Worm (Caenorhabditis elegans) whole organism, L3 larva: Measurements from ENCODE around the gene srxa-18.

Experiments
- R02D3.7 ChIP-seq: fragments of 150-350 bp; optimal IDR thresholded peaks from 2 replicates; lab custom pipeline; 2014; ENCODE audit warnings: missing biosample characterization, missing genetic modification characterization
- ZK546.5 ChIP-seq: sonication (generic microtip); optimal IDR thresholded peaks from 2 replicates; lab custom pipeline; 2017; ENCODE audit warnings: missing biosample characterization, missing genetic modification characterization
- aly-2 ChIP-seq: fragments of 150-350 bp; optimal IDR thresholded peaks from 2 replicates; lab custom pipeline; 2014; ENCODE audit warnings: missing biosample characterization, missing genetic modification characterization
- ceh-28 ChIP-seq: fragments of 150-350 bp; optimal IDR thresholded peaks from 2 replicates; lab custom pipeline; 2014; ENCODE audit warnings: missing biosample characterization, missing genetic modification reagents, missing genetic modification characterization
- ceh-82 ChIP-seq: fragments of 150-350 bp; optimal IDR thresholded peaks from 2 replicates; lab custom pipeline; 2014; ENCODE audit warnings: missing biosample characterization, missing genetic modification characterization
- ceh-9 ChIP-seq: sonication (generic microtip); optimal IDR thresholded peaks from 2 replicates; lab custom pipeline; 2018; ENCODE audit warnings: missing biosample characterization, missing genetic modification characterization
- egl-27 ChIP-seq: sonication (generic microtip); optimal IDR thresholded peaks from 4 replicates; lab custom pipeline; 2017; ENCODE audit warnings: missing biosample characterization, missing genetic modification reagents, missing genetic modification characterization
- egl-5 ChIP-seq: fragments of 150-350 bp; optimal IDR thresholded peaks from 2 replicates; lab custom pipeline; 2017; ENCODE audit warnings: missing biosample characterization, missing genetic modification reagents, missing genetic modification characterization, inconsistent platforms
- elt-2 ChIP-seq: sonication (generic microtip); optimal IDR thresholded peaks from 2 replicates; lab custom pipeline; 2016; ENCODE audit warnings: missing genetic modification reagents, mild to moderate bottlenecking, missing genetic modification characterization, missing compliant biosample characterization
- elt-3 ChIP-seq, 3 experiments: fragments of 150-350 bp in 1 of 3; sonication (generic microtip) in 2 of 3; optimal IDR thresholded peaks; 2 replicates in 2 of 3; 4 replicates in 1 of 3; lab custom pipeline; 2014 to 2017; ENCODE audit warnings: missing biosample characterization in 3 of 3, missing genetic modification characterization in 3 of 3
- jun-1 ChIP-seq: fragments of 150-350 bp; optimal IDR thresholded peaks from 2 replicates; lab custom pipeline; 2014; ENCODE audit warnings: missing biosample characterization, missing genetic modification reagents, missing genetic modification characterization
- lin-15B ChIP-seq: fragments of 150-350 bp; optimal IDR thresholded peaks from 2 replicates; lab custom pipeline; 2014; ENCODE audit warnings: missing biosample characterization, missing genetic modification characterization
- mdl-1 ChIP-seq: fragments of 150-350 bp; optimal IDR thresholded peaks from 2 replicates; lab custom pipeline; 2014; ENCODE audit warnings: missing biosample characterization, missing genetic modification characterization
- mml-1 ChIP-seq: fragments of 150-350 bp; sonication (generic microtip); optimal IDR thresholded peaks from 3 replicates; lab custom pipeline; 2014; ENCODE audit warnings: missing biosample characterization, missing genetic modification characterization
- nfya-1 ChIP-seq: sonication (generic microtip); optimal IDR thresholded peaks from 2 replicates; lab custom pipeline; 2017; ENCODE audit warnings: missing genetic modification characterization, mild to moderate bottlenecking, missing compliant biosample characterization, antibody characterized with exemption, moderate library complexity; ENCODE audit not compliant: insufficient read depth
- nhr-11 ChIP-seq: fragments of 150-350 bp; optimal IDR thresholded peaks from 2 replicates; lab custom pipeline; 2014; ENCODE audit warnings: missing biosample characterization, missing genetic modification characterization
- nhr-12 ChIP-seq: fragments of 150-350 bp; optimal IDR thresholded peaks from 2 replicates; lab custom pipeline; 2014; ENCODE audit warnings: missing biosample characterization, missing genetic modification characterization
- nhr-23 ChIP-seq: fragments of 150-350 bp; optimal IDR thresholded peaks from 2 replicates; lab custom pipeline; 2014; ENCODE audit warnings: missing biosample characterization, missing genetic modification reagents, missing genetic modification characterization
- nhr-43 ChIP-seq: sonication (generic microtip); optimal IDR thresholded peaks from 2 replicates; lab custom pipeline; 2016; ENCODE audit warnings: mild to moderate bottlenecking, missing genetic modification characterization, missing compliant biosample characterization; ENCODE audit not compliant: poor library complexity, severe bottlenecking
- nhr-67 ChIP-seq: fragments of 150-350 bp; optimal IDR thresholded peaks from 2 replicates; lab custom pipeline; 2014; ENCODE audit warnings: missing biosample characterization, missing genetic modification characterization
- nhr-76 ChIP-seq: fragments of 150-350 bp; sonication (generic microtip); optimal IDR thresholded peaks from 5 replicates; lab custom pipeline; 2014; ENCODE audit warnings: missing biosample characterization, missing genetic modification characterization
- nhr-77 ChIP-seq: fragments of 150-350 bp; optimal IDR thresholded peaks from 2 replicates; lab custom pipeline; 2014; ENCODE audit warnings: missing biosample characterization, missing genetic modification characterization
- pqm-1 ChIP-seq: fragments of 150-350 bp; optimal IDR thresholded peaks from 2 replicates; lab custom pipeline; 2017; ENCODE audit warnings: missing biosample characterization, missing genetic modification characterization, inconsistent platforms
- skn-1 ChIP-seq: fragments of 150-350 bp; optimal IDR thresholded peaks from 2 replicates; lab custom pipeline; 2014; ENCODE audit warnings: missing biosample characterization, missing genetic modification characterization
- snpc-4 ChIP-seq: fragments of 150-350 bp; optimal IDR thresholded peaks from 2 replicates; lab custom pipeline; 2014; ENCODE audit warnings: missing biosample characterization, missing genetic modification characterization
- tbx-2 ChIP-seq: sonication (generic microtip); optimal IDR thresholded peaks from 2 replicates; lab custom pipeline; 2016; ENCODE audit warnings: mild to moderate bottlenecking, missing genetic modification characterization, missing compliant biosample characterization
- unc-39 ChIP-seq: sonication (generic microtip); optimal IDR thresholded peaks from 4 replicates; lab custom pipeline; 2017; ENCODE audit warnings: missing biosample characterization, missing genetic modification characterization
- unc-62 ChIP-seq: fragments of 150-350 bp; sonication (generic microtip); optimal IDR thresholded peaks from 4 replicates; lab custom pipeline; 2014; ENCODE audit warnings: missing biosample characterization, missing genetic modification reagents, missing genetic modification characterization
- ztf-11 ChIP-seq: fragments of 150-350 bp; optimal IDR thresholded peaks from 2 replicates; lab custom pipeline; 2014; ENCODE audit warnings: missing biosample characterization, missing genetic modification characterization
- ztf-4 ChIP-seq: fragments of 150-350 bp; optimal IDR thresholded peaks from 2 replicates; lab custom pipeline; 2014; ENCODE audit warnings: missing biosample characterization, missing genetic modification characterization

srxa-18 gene

DNA sequence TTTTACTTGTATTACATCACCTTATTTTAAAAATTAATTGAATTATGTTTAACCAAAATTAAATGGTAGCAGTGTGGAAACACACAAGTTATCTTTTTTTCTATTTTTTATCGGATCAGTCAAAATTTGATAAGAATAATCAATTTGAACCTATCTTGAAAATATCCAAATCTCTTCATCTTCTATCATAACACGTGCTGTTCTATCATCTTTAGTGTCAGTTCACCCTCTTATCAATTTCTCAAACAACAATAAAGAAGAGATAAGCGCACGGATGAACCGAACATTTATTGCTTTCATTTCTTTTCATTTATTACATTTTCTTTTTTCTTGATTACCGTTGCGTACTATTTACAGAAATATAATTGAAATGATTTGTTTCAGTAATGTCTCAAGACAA, 33.7 kb downstream of the srxa-18 start, which contains the start of gene R04B5.5:
Gene R04B5.5, plus strand, starts transcription at position 378 of the 400 bp plus-strand sequence.
- TF ChIP-seq jun-1 (tag; lab: Kevin White, UChicago) (peak; percentile 39), pqm-1 (tag; lab: Kevin White, UChicago) (peak; percentile 81), mml-1 (tag; lab: Kevin White, UChicago) (no peak), snpc-4 (tag; lab: Kevin White, UChicago) (no peak), ztf-4 (peak; percentile 61), ceh-9 (tag; lab: Kevin White, UChicago) (no peak), mdl-1 (tag; lab: Kevin White, UChicago) (peak; percentile 18), R02D3.7 (tag; lab: Kevin White, UChicago) (no peak), aly-2 (tag; lab: Kevin White, UChicago) (no peak), ZK546.5 (tag; lab: Kevin White, UChicago) (no peak), nhr-43 (tag; lab: Kevin White, UChicago) (peak; percentile 59), unc-39 (tag; lab: Kevin White, UChicago) (no peak), nhr-23 (tag; lab: Kevin White, UChicago) (peak; percentile 60), elt-3 (tag; optimal IDR thresholded peaks at IDR 0.05; lab: Kevin White, UChicago) (peak in 1 of 3 experiments; percentile 71), ceh-28 (tag; lab: Kevin White, UChicago) (peak; percentile 2), nhr-76 (tag; lab: Kevin White, UChicago) (peak; percentile 62), elt-2 (peak; percentile 91), ztf-11 (tag; lab: Kevin White, UChicago) (no peak), egl-5 (no peak), egl-27 (tag; lab: Kevin White, UChicago) (no peak)

DNA sequence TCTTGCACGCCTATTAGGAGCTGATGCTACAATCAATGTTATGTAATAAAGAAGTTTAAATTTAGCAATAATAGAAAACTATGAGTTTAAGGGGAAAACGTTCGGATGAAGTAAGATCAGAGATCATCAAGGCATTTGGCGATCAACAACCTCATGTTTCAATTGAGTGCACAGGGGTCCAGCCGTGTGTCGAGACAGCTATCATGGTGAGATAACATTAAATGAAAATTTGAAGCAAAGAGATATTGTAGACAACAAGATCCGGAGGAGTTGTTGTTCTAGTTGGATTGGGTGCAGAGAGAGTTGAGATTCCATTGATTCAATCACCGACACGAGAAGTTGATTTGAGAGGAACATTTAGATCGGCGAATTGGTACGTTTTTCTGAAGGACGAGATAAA, 34.7 kb downstream of the srxa-18 start:
- TF ChIP-seq tbx-2 (tag; lab: Kevin White, UChicago) (no peak), nhr-76 (tag; lab: Kevin White, UChicago) (peak; percentile 35)
- TF ChIP-seq, all 47 proteins: peak for 1

DNA sequence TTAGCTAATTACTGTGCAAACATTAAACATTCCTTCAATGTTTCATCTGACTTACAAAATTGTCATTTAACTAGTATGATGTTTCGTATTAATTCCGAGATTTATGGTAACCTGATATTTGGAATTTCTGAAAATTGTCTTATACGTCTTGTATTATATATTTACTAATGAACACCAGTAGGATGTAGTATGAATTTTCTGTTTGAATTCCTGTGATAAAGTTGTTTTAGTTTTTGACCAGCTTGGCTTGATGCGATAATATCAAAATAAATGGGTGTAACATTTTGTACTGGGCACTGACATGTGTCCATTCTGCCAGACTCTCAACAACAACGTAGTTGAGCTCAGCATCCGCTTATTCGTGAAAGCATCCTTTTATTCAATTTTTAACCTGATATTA, 35.9 kb downstream of the srxa-18 start, which contains the start of gene R04B5.6:
Gene R04B5.6, plus strand, starts transcription at position 301 of the 400 bp plus-strand sequence.
- no peak for TF ChIP-seq lin-15B (tag; lab: Kevin White, UChicago)
- no peak for TF ChIP-seq unc-62 (GFP tag; lab: Kevin White, UChicago)
- TF ChIP-seq nhr-67 = no peak
- no peak for TF ChIP-seq mdl-1 (tag; lab: Kevin White, UChicago)
- peak; percentile 63 for TF ChIP-seq nhr-76 (tag; lab: Kevin White, UChicago)
- peak; percentile 18 for TF ChIP-seq ztf-4
- TF ChIP-seq, all 47 proteins: peak for 2

DNA sequence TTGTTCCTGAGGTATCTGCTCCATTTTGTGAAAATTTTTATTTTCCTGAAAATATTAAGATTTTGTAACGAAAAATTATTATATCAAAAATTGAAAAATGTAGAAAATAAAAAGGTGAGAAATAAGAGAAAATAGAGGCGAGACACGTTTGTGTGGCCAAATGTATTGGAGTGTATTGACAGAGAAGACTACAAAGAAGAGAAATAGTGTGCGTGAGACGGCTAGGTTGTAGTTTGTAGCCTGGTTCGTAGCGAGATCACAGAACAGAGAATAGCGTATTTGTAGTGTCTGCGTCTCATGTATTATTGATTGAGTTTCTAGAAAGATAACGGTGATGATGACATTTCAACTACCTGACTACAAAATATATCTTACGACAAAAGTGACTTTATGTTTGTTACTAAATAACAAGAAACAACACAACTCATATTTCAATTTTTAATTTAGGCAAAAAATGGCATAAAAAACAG, 36.8 kb downstream of the srxa-18 start, which contains the start of gene nhr-12:
Gene nhr-12, minus strand, starts transcription at position 51 of the 470 bp plus-strand sequence.
- peak; percentile 2 for TF ChIP-seq skn-1 (tag; lab: Kevin White, UChicago)
- peak; percentile 0 for TF ChIP-seq nfya-1
- TF ChIP-seq elt-2 = peak; percentile 45
- TF ChIP-seq ceh-28 (tag; lab: Kevin White, UChicago) = peak; percentile 28
- peak; percentile 8 for TF ChIP-seq nhr-11 (tag; lab: Kevin White, UChicago)
- no peak for TF ChIP-seq ZK546.5 (tag; lab: Kevin White, UChicago)

DNA sequence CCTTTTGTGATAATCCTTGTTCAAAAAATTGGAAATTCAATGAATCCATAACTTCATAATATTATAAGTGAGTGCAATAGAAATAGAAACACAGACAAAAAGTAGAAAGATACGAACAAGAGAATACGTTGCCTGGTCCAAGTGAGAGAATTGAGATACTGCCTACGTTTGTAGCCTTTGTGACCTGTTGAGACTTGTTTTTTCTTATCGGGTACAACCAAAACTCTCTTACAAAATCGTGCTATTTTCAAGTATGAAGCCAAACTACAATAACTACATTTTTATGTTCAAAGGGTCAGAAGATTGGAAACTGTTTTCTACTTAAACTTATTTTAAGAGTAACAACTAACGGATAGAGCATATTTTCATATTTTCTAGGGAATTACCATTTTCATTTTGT, 39.2 kb downstream of the srxa-18 start, which contains the start of gene nhr-205:
Gene nhr-205, minus strand, starts transcription at position 141 of the 400 bp plus-strand sequence.
- TF ChIP-seq snpc-4 (tag; lab: Kevin White, UChicago) = no peak
- peak; percentile 77 for TF ChIP-seq nhr-76 (tag; lab: Kevin White, UChicago)

DNA sequence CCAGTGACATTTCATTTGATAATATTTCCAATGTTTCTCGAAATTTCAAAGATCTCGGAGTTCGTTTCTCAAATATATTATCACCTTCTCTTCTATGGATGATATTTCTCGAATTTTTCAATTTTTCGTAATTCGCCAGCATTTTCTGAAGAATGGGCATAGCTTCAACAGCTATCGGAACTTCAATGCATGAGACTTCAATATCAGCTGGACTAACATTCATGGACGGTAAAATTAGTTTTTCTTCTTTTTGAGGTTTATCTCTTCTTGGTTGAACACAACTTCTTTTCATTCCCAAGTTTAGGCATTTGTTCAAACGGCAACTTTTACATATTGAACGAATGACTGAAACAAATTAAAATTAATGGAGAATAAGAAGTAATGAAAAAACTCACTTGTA, 39.9 kb downstream of the srxa-18 start:
- TF ChIP-seq egl-5 (no peak), nhr-77 (tag; lab: Kevin White, UChicago) (no peak), tbx-2 (tag; lab: Kevin White, UChicago) (no peak), nhr-12 (tag; lab: Kevin White, UChicago) (no peak), ceh-82 (tag; lab: Kevin White, UChicago) (no peak), ztf-11 (tag; lab: Kevin White, UChicago) (no peak), ZK546.5 (tag; lab: Kevin White, UChicago) (no peak), elt-2 (no peak)
